Worm (Caenorhabditis elegans) whole organism, L3 larva: Measurements from ENCODE around the gene trpa-1.

Experiments used
- ZK546.5 ChIP-seq: sonication (generic microtip); optimal IDR thresholded peaks from 2 replicates; lab custom pipeline; 2017; ENCODE audit warnings: missing biosample characterization, missing genetic modification characterization
- jun-1 ChIP-seq: fragments of 150-350 bp; optimal IDR thresholded peaks from 2 replicates; lab custom pipeline; 2014; ENCODE audit warnings: missing biosample characterization, missing genetic modification reagents, missing genetic modification characterization
- nhr-11 ChIP-seq: fragments of 150-350 bp; optimal IDR thresholded peaks from 2 replicates; lab custom pipeline; 2014; ENCODE audit warnings: missing biosample characterization, missing genetic modification characterization
- nhr-23 ChIP-seq: fragments of 150-350 bp; optimal IDR thresholded peaks from 2 replicates; lab custom pipeline; 2014; ENCODE audit warnings: missing biosample characterization, missing genetic modification reagents, missing genetic modification characterization
- unc-39 ChIP-seq: sonication (generic microtip); optimal IDR thresholded peaks from 4 replicates; lab custom pipeline; 2017; ENCODE audit warnings: missing biosample characterization, missing genetic modification characterization
- ztf-4 ChIP-seq: fragments of 150-350 bp; optimal IDR thresholded peaks from 2 replicates; lab custom pipeline; 2014; ENCODE audit warnings: missing biosample characterization, missing genetic modification characterization

DNA sequence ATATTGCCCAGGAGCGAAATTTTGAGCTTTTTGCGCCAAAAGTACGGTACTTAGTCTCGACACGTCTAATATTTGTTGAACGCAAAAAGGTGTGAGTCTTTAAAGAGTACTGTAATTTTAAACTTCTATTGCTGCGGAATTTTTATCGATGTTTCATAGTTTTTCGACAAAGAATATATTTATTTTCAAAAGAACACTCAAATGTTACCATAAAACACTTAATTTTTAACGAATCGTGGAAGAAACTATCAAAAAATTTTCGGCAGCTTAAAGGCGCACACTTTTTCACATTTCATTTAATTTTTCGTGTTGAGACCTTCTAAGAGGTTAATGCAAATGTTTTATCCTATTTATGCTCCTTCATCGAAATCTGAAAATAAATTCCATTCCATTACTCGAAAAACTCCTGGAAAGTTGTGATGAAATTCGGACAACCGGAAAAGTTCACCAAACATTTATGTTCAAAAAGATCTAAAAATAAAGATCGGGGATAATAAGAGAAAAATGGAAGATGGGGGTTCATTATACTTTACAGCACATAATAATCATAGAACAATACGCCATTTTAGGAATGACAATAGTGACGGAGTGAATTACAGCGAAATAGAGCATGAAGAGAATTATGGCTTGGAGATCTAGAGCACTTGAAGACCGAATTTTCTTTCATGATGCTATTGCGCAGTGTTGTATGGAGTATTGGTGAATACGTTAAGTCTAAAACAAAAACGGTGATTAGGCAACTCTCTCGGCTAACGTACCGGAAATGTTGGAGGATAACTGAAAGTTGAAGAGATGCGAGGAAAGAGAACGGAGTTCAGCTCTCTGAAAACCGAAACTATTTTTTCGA is 44.0 kb upstream of the trpa-1 start:
- TF ChIP-seq unc-39 (tag; lab: Kevin White, UChicago) (no peak), nhr-23 (no peak), jun-1 (tag; lab: Kevin White, UChicago) (no peak), ZK546.5 (no peak), ztf-4 (tag; lab: Kevin White, UChicago) (no peak), nhr-11 (tag; lab: Kevin White, UChicago) (peak; percentile 28)
